Worm (Caenorhabditis elegans) whole organism, mixed stage, embryonic: ENCODE data around the gene amx-1.

Experiments used
- bed-3 ChIP-seq: fragments of 200-800 bp; sonication (Bioruptor generic); optimal IDR thresholded peaks from 3 replicates; lab custom pipeline; 2018; ENCODE audit warnings: mild to moderate bottlenecking, missing genetic modification characterization, moderate library complexity, missing compliant biosample characterization
- ceh-43 ChIP-seq: fragments of 200-800 bp; sonication (Bioruptor generic); optimal IDR thresholded peaks from 2 replicates; lab custom pipeline; 2018; ENCODE audit warnings: mild to moderate bottlenecking, missing genetic modification characterization, moderate library complexity, missing compliant biosample characterization
- ces-1 ChIP-seq: fragments of 150-350 bp; optimal IDR thresholded peaks from 2 replicates; lab custom pipeline; 2014; ENCODE audit warnings: missing biosample characterization, missing genetic modification reagents, missing genetic modification characterization
- drap-1 ChIP-seq: fragments of 200-800 bp; sonication (Bioruptor generic); optimal IDR thresholded peaks from 3 replicates; lab custom pipeline; 2018; ENCODE audit warnings: mild to moderate bottlenecking, missing genetic modification characterization, missing compliant biosample characterization
- elt-3 ChIP-seq: fragments of 150-350 bp; optimal IDR thresholded peaks from 2 replicates; lab custom pipeline; 2014; ENCODE audit warnings: missing biosample characterization, missing genetic modification characterization
- mab-5 ChIP-seq: fragments of 150-350 bp; optimal IDR thresholded peaks from 2 replicates; lab custom pipeline; 2014; ENCODE audit warnings: missing biosample characterization, missing genetic modification characterization
- nhr-237 ChIP-seq: fragments of 150-350 bp; optimal IDR thresholded peaks from 2 replicates; lab custom pipeline; 2014; ENCODE audit warnings: missing biosample characterization, missing genetic modification characterization
- pha-4 ChIP-seq: fragments of 150-350 bp; optimal IDR thresholded peaks from 2 replicates; lab custom pipeline; 2018; ENCODE audit warnings: missing biosample characterization, missing genetic modification reagents, missing genetic modification characterization
- snpc-4 ChIP-seq: fragments of 150-350 bp; optimal IDR thresholded peaks from 2 replicates; lab custom pipeline; 2014; ENCODE audit warnings: missing biosample characterization, missing genetic modification characterization
- sptf-1 ChIP-seq: sonication (generic microtip); optimal IDR thresholded peaks from 2 replicates; lab custom pipeline; 2017; ENCODE audit warnings: mild to moderate bottlenecking, missing genetic modification characterization, moderate library complexity, missing compliant biosample characterization
- unc-62 ChIP-seq: fragments of 150-350 bp; optimal IDR thresholded peaks from 2 replicates; lab custom pipeline; 2014; ENCODE audit warnings: missing biosample characterization, missing genetic modification reagents, missing genetic modification characterization
- ztf-11 ChIP-seq: fragments of 150-350 bp; optimal IDR thresholded peaks from 2 replicates; lab custom pipeline; 2014; ENCODE audit warnings: missing biosample characterization, missing genetic modification characterization

DNA sequence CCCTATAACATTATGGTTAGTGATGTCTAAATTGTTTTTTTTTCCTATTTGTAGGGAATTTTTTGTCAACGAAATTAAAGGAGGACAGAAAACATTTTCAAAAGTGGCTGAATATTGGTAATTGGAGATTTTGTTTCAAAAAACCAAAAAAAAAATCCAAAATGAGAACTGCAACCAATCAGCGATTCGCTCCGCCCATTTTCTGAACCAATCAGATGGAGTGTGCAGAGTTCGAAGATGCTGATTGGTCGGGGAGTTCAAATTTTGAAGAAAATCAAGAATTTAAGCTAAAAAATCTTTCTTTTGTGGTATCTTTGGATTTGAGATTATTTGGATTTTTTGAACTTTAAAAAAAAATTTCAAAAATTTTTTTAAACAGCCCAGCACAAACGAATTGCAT lies 23.8 kb upstream of the amx-1 start:
- TF ChIP-seq elt-3 (tag; lab: Kevin White, UChicago) (no peak), sptf-1 (tag; lab: Kevin White, UChicago) (no peak), pha-4 (no peak), bed-3 (GFP tag; lab: Kevin White, UChicago) (no peak), ceh-43 (no peak), ces-1 (no peak), unc-62 (GFP tag; lab: Kevin White, UChicago) (no peak), ztf-11 (tag; lab: Kevin White, UChicago) (no peak), nhr-237 (no peak), snpc-4 (tag; lab: Kevin White, UChicago) (no peak), mab-5 (tag; lab: Kevin White, UChicago) (no peak), drap-1 (GFP tag; lab: Kevin White, UChicago) (no peak)
